Fruit fly (Drosophila melanogaster) whole organism, prepupa: Measurements from ENCODE around the gene TTLL3A.

Experiments used
- Blimp-1 ChIP-seq: fragments of 200-800 bp; sonication (Bioruptor generic); optimal IDR thresholded peaks from 3 replicates; lab custom pipeline; 2017; ENCODE audit warnings: missing biosample characterization, missing genetic modification characterization, mild to moderate bottlenecking, moderate library complexity, missing genetic modification reagents
- CG10631 ChIP-seq: fragments of 200-800 bp; sonication (Bioruptor generic); optimal IDR thresholded peaks from 2 replicates; lab custom pipeline; 2016; ENCODE audit warnings: missing biosample characterization, missing genetic modification characterization
- CG10669 ChIP-seq: fragments of 200-800 bp; sonication (Bioruptor generic); optimal IDR thresholded peaks from 3 replicates; lab custom pipeline; 2018; ENCODE audit warnings: missing biosample characterization, mild to moderate bottlenecking, missing genetic modification characterization, moderate library complexity
- CG11294 ChIP-seq: fragments of 200-800 bp; sonication (Bioruptor generic); IDR thresholded peaks from 2 replicates; pipeline ENCODE4 v1.3.6; 2022; ENCODE audit warnings: missing biosample characterization, missing genetic modification characterization
- CG11762 ChIP-seq: fragments of 200-800 bp; sonication (Bioruptor generic); optimal IDR thresholded peaks from 3 replicates; lab custom pipeline; 2016; ENCODE audit warnings: missing biosample characterization, missing genetic modification characterization; ENCODE audit not compliant: insufficient read depth
- CG11902 ChIP-seq: fragments of 200-800 bp; sonication (Bioruptor generic); optimal IDR thresholded peaks from 3 replicates; lab custom pipeline; 2016; ENCODE audit warnings: missing biosample characterization, missing genetic modification characterization
- CG15336 ChIP-seq: fragments of 200-800 bp; sonication (Bioruptor generic); IDR thresholded peaks from 2 replicates; pipeline ENCODE4 v1.3.6; 2022; ENCODE audit warnings: missing biosample characterization, missing genetic modification characterization
- CG1621 ChIP-seq: fragments of 200-800 bp; sonication (Bioruptor generic); optimal IDR thresholded peaks from 3 replicates; lab custom pipeline; 2018; ENCODE audit warnings: missing biosample characterization, mild to moderate bottlenecking, missing genetic modification characterization
- CG16779 ChIP-seq: fragments of 200-800 bp; sonication (Bioruptor generic); optimal IDR thresholded peaks from 3 replicates; lab custom pipeline; 2017; ENCODE audit warnings: missing biosample characterization, mild to moderate bottlenecking, missing genetic modification characterization
- CG3032 ChIP-seq: fragments of 200-800 bp; optimal IDR thresholded peaks from 2 replicates; lab custom pipeline; 2019; ENCODE audit warnings: missing biosample characterization, mild to moderate bottlenecking, missing genetic modification characterization, moderate library complexity
- CG31627 ChIP-seq: fragments of 200-800 bp; sonication (Bioruptor generic); optimal IDR thresholded peaks from 3 replicates; lab custom pipeline; 2016; ENCODE audit warnings: missing biosample characterization, missing genetic modification characterization
- CG32006 ChIP-seq: fragments of 200-800 bp; sonication (Bioruptor generic); optimal IDR thresholded peaks from 3 replicates; lab custom pipeline; 2017; ENCODE audit warnings: missing biosample characterization, mild to moderate bottlenecking, missing genetic modification characterization
- CG3919 ChIP-seq: fragments of 200-800 bp; sonication (Bioruptor generic); optimal IDR thresholded peaks from 3 replicates; lab custom pipeline; 2016; ENCODE audit warnings: missing biosample characterization, missing genetic modification characterization
- CG4318 ChIP-seq: fragments of 200-800 bp; sonication (Bioruptor generic); optimal IDR thresholded peaks from 3 replicates; lab custom pipeline; 2017; ENCODE audit warnings: missing biosample characterization, mild to moderate bottlenecking, missing genetic modification characterization
- CG6792 ChIP-seq: fragments of 200-800 bp; sonication (Bioruptor generic); optimal IDR thresholded peaks from 3 replicates; lab custom pipeline; 2016; ENCODE audit warnings: missing biosample characterization, missing genetic modification characterization
- CG6808 ChIP-seq: fragments of 200-800 bp; sonication (Bioruptor generic); optimal IDR thresholded peaks from 3 replicates; lab custom pipeline; 2017; ENCODE audit warnings: missing biosample characterization, missing genetic modification characterization, mild to moderate bottlenecking, moderate library complexity, missing genetic modification reagents
- CG6854 ChIP-seq: fragments of 200-800 bp; sonication (Bioruptor generic); optimal IDR thresholded peaks from 2 replicates; lab custom pipeline; 2017; ENCODE audit warnings: missing biosample characterization, mild to moderate bottlenecking, missing genetic modification characterization
- CG7368 ChIP-seq: fragments of 200-800 bp; sonication (Bioruptor generic); optimal IDR thresholded peaks from 3 replicates; lab custom pipeline; 2016; ENCODE audit warnings: missing biosample characterization, missing genetic modification characterization
- CG8319 ChIP-seq: fragments of 200-800 bp; sonication (Bioruptor generic); optimal IDR thresholded peaks from 3 replicates; lab custom pipeline; 2016; ENCODE audit warnings: missing biosample characterization, missing genetic modification characterization
- Eip75B ChIP-seq: fragments of 200-800 bp; sonication (Bioruptor generic); optimal IDR thresholded peaks from 3 replicates; lab custom pipeline; 2016; ENCODE audit warnings: missing biosample characterization, missing genetic modification characterization
- Eip78C ChIP-seq: fragments of 200-800 bp; sonication (Bioruptor generic); peaks from one replicate; lab custom pipeline; 2016; ENCODE audit warnings: missing biosample characterization, missing genetic modification characterization
- Eip93F ChIP-seq: fragments of 200-800 bp; sonication (Bioruptor generic); optimal IDR thresholded peaks from 2 replicates; lab custom pipeline; 2016; ENCODE audit warnings: missing biosample characterization, mild to moderate bottlenecking, missing genetic modification characterization
- Ets21C ChIP-seq: fragments of 200-800 bp; sonication (Bioruptor generic); optimal IDR thresholded peaks from 3 replicates; lab custom pipeline; 2016; ENCODE audit warnings: missing biosample characterization, missing genetic modification characterization
- Ets96B ChIP-seq: fragments of 200-800 bp; optimal IDR thresholded peaks from 2 replicates; lab custom pipeline; 2019; ENCODE audit warnings: missing biosample characterization, mild to moderate bottlenecking, missing genetic modification characterization, moderate library complexity
- Gug ChIP-seq: fragments of 200-800 bp; sonication (Bioruptor generic); IDR thresholded peaks from 2 replicates; pipeline ENCODE4 v1.3.6; 2022; ENCODE audit warnings: missing biosample characterization, missing genetic modification characterization
- Hr38 ChIP-seq: sonication (Bioruptor generic); optimal IDR thresholded peaks from 2 replicates; lab custom pipeline; 2016; ENCODE audit warnings: missing biosample characterization, missing genetic modification characterization
- Hr4 ChIP-seq: fragments of 200-800 bp; sonication (Bioruptor generic); optimal IDR thresholded peaks from 3 replicates; lab custom pipeline; 2016; ENCODE audit warnings: missing biosample characterization, missing genetic modification characterization
- Met ChIP-seq: fragments of 200-800 bp; sonication (Bioruptor generic); optimal IDR thresholded peaks from 3 replicates; lab custom pipeline; 2016; ENCODE audit warnings: missing biosample characterization, missing genetic modification characterization
- OdsH ChIP-seq: fragments of 200-800 bp; sonication (Bioruptor generic); optimal IDR thresholded peaks from 3 replicates; lab custom pipeline; 2016; ENCODE audit warnings: missing biosample characterization, missing genetic modification characterization
- Smox ChIP-seq: fragments of 200-800 bp; sonication (Bioruptor generic); optimal IDR thresholded peaks from 3 replicates; lab custom pipeline; 2016; ENCODE audit warnings: missing biosample characterization, missing genetic modification characterization
- Sox15 ChIP-seq: fragments of 200-800 bp; sonication (Bioruptor generic); optimal IDR thresholded peaks from 3 replicates; lab custom pipeline; 2016; ENCODE audit warnings: missing biosample characterization, missing genetic modification characterization
- achi ChIP-seq: fragments of 200-800 bp; sonication (Bioruptor generic); optimal IDR thresholded peaks from 3 replicates; lab custom pipeline; 2016; ENCODE audit warnings: missing biosample characterization, missing genetic modification characterization
- acj6 ChIP-seq: fragments of 200-800 bp; sonication (Bioruptor generic); optimal IDR thresholded peaks from 3 replicates; lab custom pipeline; 2016; ENCODE audit warnings: missing biosample characterization, missing genetic modification characterization
- cyc ChIP-seq: fragments of 200-800 bp; sonication (Bioruptor generic); optimal IDR thresholded peaks from 3 replicates; lab custom pipeline; 2016; ENCODE audit warnings: missing biosample characterization, missing genetic modification characterization
- dac ChIP-seq: fragments of 200-800 bp; sonication (Bioruptor generic); optimal IDR thresholded peaks from 2 replicates; lab custom pipeline; 2017; ENCODE audit warnings: missing biosample characterization, mild to moderate bottlenecking, missing genetic modification characterization
- dsx ChIP-seq: fragments of 200-800 bp; optimal IDR thresholded peaks from 3 replicates; lab custom pipeline; 2019; ENCODE audit warnings: missing biosample characterization, mild to moderate bottlenecking, missing genetic modification characterization, moderate library complexity; ENCODE audit not compliant: poor library complexity, severe bottlenecking
- eg ChIP-seq: fragments of 200-800 bp; sonication (Bioruptor generic); IDR thresholded peaks from 3 replicates; pipeline ENCODE4 v1.3.6; 2022; ENCODE audit warnings: missing biosample characterization, missing genetic modification characterization
- esn ChIP-seq: fragments of 200-800 bp; sonication (Bioruptor generic); optimal IDR thresholded peaks from 2 replicates; lab custom pipeline; 2016; ENCODE audit warnings: missing biosample characterization, mild to moderate bottlenecking, missing genetic modification characterization, moderate library complexity
- fd59A ChIP-seq: fragments of 200-800 bp; sonication (Bioruptor generic); optimal IDR thresholded peaks from 2 replicates; lab custom pipeline; 2017; ENCODE audit warnings: missing biosample characterization, mild to moderate bottlenecking, missing genetic modification characterization, missing genetic modification reagents
- fkh ChIP-seq: fragments of 200-800 bp; sonication (Bioruptor generic); optimal IDR thresholded peaks from 3 replicates; lab custom pipeline; 2017; ENCODE audit warnings: missing biosample characterization, mild to moderate bottlenecking, missing genetic modification characterization, moderate library complexity
- lz ChIP-seq: fragments of 200-800 bp; sonication (Bioruptor generic); optimal IDR thresholded peaks from 3 replicates; lab custom pipeline; 2016; ENCODE audit warnings: missing biosample characterization, missing genetic modification characterization
- pdm3 ChIP-seq: fragments of 200-800 bp; sonication (Bioruptor generic); optimal IDR thresholded peaks from 3 replicates; lab custom pipeline; 2016; ENCODE audit warnings: missing biosample characterization, missing genetic modification characterization
- salr ChIP-seq, 2 experiments: fragments of 200-800 bp; sonication (Bioruptor generic); optimal IDR thresholded peaks; 3 replicates each; lab custom pipeline; 2016 to 2018; ENCODE audit warnings: missing biosample characterization in 2 of 2, missing genetic modification characterization in 2 of 2, mild to moderate bottlenecking in 1 of 2
- spab ChIP-seq: fragments of 200-800 bp; sonication (Bioruptor generic); optimal IDR thresholded peaks from 2 replicates; lab custom pipeline; 2017; ENCODE audit warnings: missing biosample characterization, mild to moderate bottlenecking, missing genetic modification characterization, missing genetic modification reagents
- ss ChIP-seq, 2 experiments: fragments of 200-800 bp; sonication (Bioruptor generic); optimal IDR thresholded peaks; 2 replicates in 1 of 2; 3 replicates in 1 of 2; lab custom pipeline; 2017 to 2018; ENCODE audit warnings: mild to moderate bottlenecking in 2 of 2, missing biosample characterization in 2 of 2, missing genetic modification characterization in 2 of 2, moderate library complexity in 1 of 2
- svp ChIP-seq: fragments of 200-800 bp; sonication (Bioruptor generic); peaks from one replicate; lab custom pipeline; 2016; ENCODE audit warnings: missing biosample characterization, missing genetic modification characterization

TTLL3A gene

dm6 chr2L:6787973-6788368 lies 48.0 kb upstream of the TTLL3A start (continued):
- TF ChIP-seq fkh (no peak), CG11294 (GFP tag; lab: Robert Waterston, UW) (0 out of 2 replicates have a peak, but pooled peaks have one; percentile 14), cyc (GFP tag; lab: Kevin White, UChicago) (peak; percentile 44), CG32006 (GFP tag; lab: Kevin White, UChicago) (peak; percentile 79), CG10669 (GFP tag; lab: Kevin White, UChicago) (peak; percentile 57), Hr4 (GFP tag; lab: Kevin White, UChicago) (peak; percentile 63), Eip93F (no peak), fd59A (GFP tag; lab: Kevin White, UChicago) (peak; percentile 5), achi (GFP tag; lab: Kevin White, UChicago) (peak; percentile 76), Eip75B (peak; percentile 3), CG6808 (GFP tag; lab: Kevin White, UChicago) (peak; percentile 20), svp (GFP tag; lab: Kevin White, UChicago) (peak; percentile 85), ss (GFP tag; optimal IDR thresholded peaks at IDR 0.05; lab: Kevin White, UChicago) (no peak), CG31627 (GFP tag; lab: Kevin White, UChicago) (peak; percentile 57), dsx (peak; percentile 5), CG6792 (no peak), esn (GFP tag; lab: Kevin White, UChicago) (no peak), salr (GFP tag; optimal IDR thresholded peaks at IDR 0.05; lab: Kevin White, UChicago) (peak in 1 of 2 experiments; percentile 53), Hr38 (GFP tag; lab: Kevin White, UChicago) (no peak), spab (GFP tag; lab: Kevin White, UChicago) (peak; percentile 10), Smox (GFP tag; lab: Kevin White, UChicago) (peak; percentile 2), lz (GFP tag; lab: Kevin White, UChicago) (peak; percentile 28), Ets96B (tag; lab: Kevin White, UChicago) (peak; percentile 64), CG3032 (tag; lab: Kevin White, UChicago) (peak; percentile 51), CG6854 (GFP tag; lab: Kevin White, UChicago) (no peak), Ets21C (GFP tag; lab: Kevin White, UChicago) (peak; percentile 12), eg (peak; percentile 67; the same call in 2 of the 3 replicates), CG3919 (GFP tag; lab: Kevin White, UChicago) (peak; percentile 59), Gug (GFP tag; lab: Robert Waterston, UW) (peak; percentile 38)

- TF ChIP-seq Eip78C (GFP tag; lab: Kevin White, UChicago) = peak; percentile 99
- peak; percentile 96 for TF ChIP-seq CG6808 (GFP tag; lab: Kevin White, UChicago)
- TF ChIP-seq Met = peak; percentile 94
- peak; percentile 96 for TF ChIP-seq Eip75B
- peak; percentile 96 for TF ChIP-seq OdsH
- TF ChIP-seq fd59A (GFP tag; lab: Kevin White, UChicago) = peak; percentile 93
- TF ChIP-seq CG3919 (GFP tag; lab: Kevin White, UChicago) = peak; percentile 94
- peak; percentile 90 for TF ChIP-seq CG8319
- TF ChIP-seq CG4318 (GFP tag; lab: Kevin White, UChicago) = peak; percentile 95
- TF ChIP-seq CG32006 (GFP tag; lab: Kevin White, UChicago) = peak; percentile 98
- TF ChIP-seq CG6854 (GFP tag; lab: Kevin White, UChicago) = peak; percentile 84
- TF ChIP-seq CG11294 (GFP tag; lab: Robert Waterston, UW) = peak; percentile 84
- peak; percentile 96 for TF ChIP-seq pdm3 (GFP tag; lab: Kevin White, UChicago)
- TF ChIP-seq Smox (GFP tag; lab: Kevin White, UChicago) = peak; percentile 91
- peak; percentile 94 for TF ChIP-seq CG10631
- peak; percentile 91 for TF ChIP-seq CG16779 (tag; lab: Kevin White, UChicago)
- peak; percentile 93 for TF ChIP-seq CG11762 (GFP tag; lab: Kevin White, UChicago)
- peak; percentile 88 for TF ChIP-seq CG7368 (GFP tag; lab: Kevin White, UChicago)
- peak; percentile 82 to 87 for TF ChIP-seq ss (GFP tag; optimal IDR thresholded peaks at IDR 0.05; lab: Kevin White, UChicago)
- peak; percentile 80 for TF ChIP-seq CG1621 (tag; lab: Kevin White, UChicago)
- peak; percentile 94 for TF ChIP-seq acj6
- peak; percentile 96 for TF ChIP-seq CG11902 (GFP tag; lab: Kevin White, UChicago)
- TF ChIP-seq spab (GFP tag; lab: Kevin White, UChicago) = peak; percentile 94
- peak; percentile 95 for TF ChIP-seq Sox15 (GFP tag; lab: Kevin White, UChicago)
- TF ChIP-seq dac (GFP tag; lab: Kevin White, UChicago) = peak; percentile 89
- peak; percentile 62 to 99 for TF ChIP-seq salr (GFP tag; optimal IDR thresholded peaks at IDR 0.05; lab: Kevin White, UChicago)
- peak; percentile 96 for TF ChIP-seq lz (GFP tag; lab: Kevin White, UChicago)
- TF ChIP-seq Blimp-1 (GFP tag; lab: Kevin White, UChicago) = peak; percentile 82
- TF ChIP-seq CG15336 (GFP tag; lab: Robert Waterston, UW) = peak; percentile 87
Measured at dm6 chr2L:6787029-6787972, 47.3 kb upstream of the TTLL3A start.
